Worm (Caenorhabditis elegans) whole organism, L4 larva: Measurements from ENCODE around the gene F56A8.9.
A peak's percentile ranks its signal among the peaks of the same experiment; 100 is the strongest.

Experiments
- F10B5.3 ChIP-seq: sonication (generic microtip); optimal IDR thresholded peaks from 2 replicates; lab custom pipeline; 2016; ENCODE audit warnings: mild to moderate bottlenecking, missing genetic modification characterization, missing compliant biosample characterization
- F26F4.8 ChIP-seq: fragments of 200-800 bp; sonication (Bioruptor generic); conservative IDR thresholded peaks from 2 replicates; pipeline ENCODE4 v1.3.6; 2022; ENCODE audit warnings: missing genetic modification characterization, missing compliant biosample characterization
- F44E2.7 ChIP-seq: fragments of 200-800 bp; sonication (Bioruptor generic); IDR thresholded peaks from 2 replicates; pipeline ENCODE4 v2.1.2; 2022; ENCODE audit warnings: missing genetic modification characterization, missing compliant biosample characterization
- F49E8.2 ChIP-seq: sonication (generic microtip); optimal IDR thresholded peaks from 2 replicates; lab custom pipeline; 2016; ENCODE audit warnings: missing compliant biosample characterization, mild to moderate bottlenecking, missing genetic modification characterization, borderline replicate concordance
- T26A8.4 ChIP-seq: fragments of 200-800 bp; sonication (Bioruptor generic); IDR thresholded peaks from 2 replicates; pipeline ENCODE4 v1.3.6; 2022; ENCODE audit warnings: missing genetic modification characterization, missing compliant biosample characterization
- Y5F2A.4 ChIP-seq: fragments of 200-800 bp; sonication (Bioruptor generic); optimal IDR thresholded peaks from 2 replicates; lab custom pipeline; 2018; ENCODE audit warnings: mild to moderate bottlenecking, missing genetic modification characterization, missing compliant biosample characterization
- aly-2 ChIP-seq: sonication (generic microtip); optimal IDR thresholded peaks from 2 replicates; lab custom pipeline; 2018; ENCODE audit warnings: missing biosample characterization, missing genetic modification characterization
- ama-1 ChIP-seq: fragments of 150-350 bp; optimal IDR thresholded peaks from 2 replicates; lab custom pipeline; 2014; ENCODE audit warnings: inconsistent platforms, mixed read lengths
- arid-1 ChIP-seq: fragments of 200-800 bp; sonication (Bioruptor generic); conservative IDR thresholded peaks from 2 replicates; pipeline ENCODE4 v1.3.6; 2022; ENCODE audit warnings: missing genetic modification reagents, missing genetic modification characterization, missing compliant biosample characterization
- attf-4 ChIP-seq: sonication (generic microtip); optimal IDR thresholded peaks from 3 replicates; lab custom pipeline; 2017; ENCODE audit warnings: missing biosample characterization, missing genetic modification characterization
- ceh-20 ChIP-seq: fragments of 200-800 bp; sonication (Bioruptor generic); IDR thresholded peaks from 2 replicates; pipeline ENCODE4 v1.3.6; 2022; ENCODE audit warnings: missing genetic modification reagents, missing genetic modification characterization, missing compliant biosample characterization
- ceh-32 ChIP-seq: sonication (generic microtip); optimal IDR thresholded peaks from 2 replicates; lab custom pipeline; 2016; ENCODE audit warnings: mild to moderate bottlenecking, missing genetic modification characterization, missing compliant biosample characterization; ENCODE audit not compliant: poor library complexity
- ceh-62 ChIP-seq: sonication (generic microtip); optimal IDR thresholded peaks from 2 replicates; lab custom pipeline; 2017; ENCODE audit warnings: missing biosample characterization, missing genetic modification characterization
- ctbp-1 ChIP-seq: fragments of 200-800 bp; sonication (Bioruptor generic); IDR thresholded peaks from 2 replicates; pipeline ENCODE4 v1.3.6; 2022; ENCODE audit warnings: missing genetic modification reagents, missing genetic modification characterization, missing compliant biosample characterization
- daf-16 ChIP-seq, 3 experiments: sonication (generic microtip); optimal IDR thresholded peaks; 2 replicates each; lab custom pipeline; 2016 to 2017; ENCODE audit warnings: missing genetic modification characterization in 3 of 3, missing genetic modification reagents in 3 of 3, mild to moderate bottlenecking in 2 of 3, missing compliant biosample characterization in 2 of 3, missing biosample characterization in 1 of 3, moderate library complexity in 1 of 3
- daf-8 ChIP-seq: fragments of 200-800 bp; sonication (Bioruptor generic); IDR thresholded peaks from 2 replicates; pipeline ENCODE4 v1.3.6; 2022; ENCODE audit warnings: missing genetic modification characterization, missing compliant biosample characterization
- dmd-6 ChIP-seq: fragments of 200-800 bp; sonication (Bioruptor generic); IDR thresholded peaks from 2 replicates; pipeline ENCODE4 v1.3.6; 2022; ENCODE audit warnings: missing genetic modification reagents, missing genetic modification characterization, missing compliant biosample characterization
- dmd-8 ChIP-seq: fragments of 200-800 bp; sonication (Bioruptor generic); IDR thresholded peaks from 2 replicates; pipeline ENCODE4 v1.3.6; 2022; ENCODE audit warnings: missing genetic modification characterization, missing compliant biosample characterization
- dmd-9 ChIP-seq: fragments of 200-800 bp; sonication (Bioruptor generic); IDR thresholded peaks from 2 replicates; pipeline ENCODE4 v1.3.6; 2022; ENCODE audit warnings: missing genetic modification reagents, missing genetic modification characterization, missing compliant biosample characterization
- duxl-1 ChIP-seq: sonication (generic microtip); optimal IDR thresholded peaks from 2 replicates; lab custom pipeline; 2016; ENCODE audit warnings: mild to moderate bottlenecking, missing genetic modification characterization, moderate library complexity, missing compliant biosample characterization; ENCODE audit not compliant: poor library complexity
- dve-1 ChIP-seq: sonication (generic microtip); optimal IDR thresholded peaks from 2 replicates; lab custom pipeline; 2017; ENCODE audit warnings: antibody characterized with exemption, mild to moderate bottlenecking, missing genetic modification characterization, missing compliant biosample characterization; ENCODE audit not compliant: insufficient read depth
- hif-1 ChIP-seq, 2 experiments: sonication (generic microtip); optimal IDR thresholded peaks; 2 replicates each; lab custom pipeline; 2016 to 2017; ENCODE audit warnings: missing compliant biosample characterization in 2 of 2, missing genetic modification characterization in 2 of 2, missing genetic modification reagents in 2 of 2, missing genotype in 2 of 2, mild to moderate bottlenecking in 1 of 2
- lim-7 ChIP-seq: fragments of 200-800 bp; sonication (Bioruptor generic); IDR thresholded peaks from 2 replicates; pipeline ENCODE4 v1.3.6; 2022; ENCODE audit warnings: missing genetic modification characterization, missing compliant biosample characterization
- lin-1 ChIP-seq: fragments of 200-800 bp; sonication (Bioruptor generic); IDR thresholded peaks from 2 replicates; pipeline ENCODE4 v1.3.6; 2022; ENCODE audit warnings: missing genetic modification reagents, missing genetic modification characterization, missing compliant biosample characterization
- lin-38 ChIP-seq: fragments of 200-800 bp; sonication (Bioruptor generic); IDR thresholded peaks from 2 replicates; pipeline ENCODE4 v1.3.6; 2022; ENCODE audit warnings: missing genetic modification reagents, missing genetic modification characterization, missing compliant biosample characterization
- lin-39 ChIP-seq: fragments of 150-350 bp; optimal IDR thresholded peaks from 2 replicates; lab custom pipeline; 2014; ENCODE audit warnings: missing biosample characterization, missing genetic modification reagents, missing genetic modification characterization
- madf-5 ChIP-seq, 2 experiments: fragments of 200-800 bp; sonication (Bioruptor generic); IDR thresholded peaks; 2 replicates each; pipeline ENCODE4 v1.3.6; 2022; ENCODE audit warnings: missing compliant biosample characterization in 2 of 2, missing genetic modification characterization in 2 of 2
- madf-9 ChIP-seq: fragments of 200-800 bp; sonication (Bioruptor generic); conservative IDR thresholded peaks from 2 replicates; pipeline ENCODE4 v1.3.6; 2022; ENCODE audit warnings: missing genetic modification reagents, missing genetic modification characterization, missing compliant biosample characterization
- mdl-1 ChIP-seq, 2 experiments: fragments of 150-350 bp in 1 of 2; sonication (generic microtip) in 1 of 2; optimal IDR thresholded peaks; 2 replicates each; lab custom pipeline; 2014 to 2017; ENCODE audit warnings: missing biosample characterization in 2 of 2, missing genetic modification characterization in 2 of 2
- mep-1 ChIP-seq: fragments of 150-350 bp; sonication (generic microtip); optimal IDR thresholded peaks from 3 replicates; lab custom pipeline; 2014; ENCODE audit warnings: missing biosample characterization, missing genetic modification characterization
- mxl-3 ChIP-seq: fragments of 200-800 bp; sonication (Bioruptor generic); optimal IDR thresholded peaks from 2 replicates; lab custom pipeline; 2018; ENCODE audit warnings: mild to moderate bottlenecking, missing genetic modification characterization, missing compliant biosample characterization
- nhr-102 ChIP-seq: sonication (generic microtip); optimal IDR thresholded peaks from 2 replicates; lab custom pipeline; 2016; ENCODE audit warnings: mild to moderate bottlenecking, missing genetic modification characterization, moderate library complexity, missing compliant biosample characterization
- nhr-11 ChIP-seq: fragments of 150-350 bp; optimal IDR thresholded peaks from 2 replicates; lab custom pipeline; 2014; ENCODE audit warnings: missing biosample characterization, missing genetic modification characterization
- nhr-41 ChIP-seq: fragments of 200-800 bp; sonication (Bioruptor generic); IDR thresholded peaks from 2 replicates; pipeline ENCODE4 v1.3.6; 2022; ENCODE audit warnings: missing genetic modification reagents, missing genetic modification characterization, missing compliant biosample characterization
- nhr-42 ChIP-seq: fragments of 200-800 bp; sonication (Bioruptor generic); IDR thresholded peaks from 2 replicates; pipeline ENCODE4 v1.3.6; 2022; ENCODE audit warnings: missing genetic modification characterization, missing compliant biosample characterization
- nhr-76 ChIP-seq: fragments of 150-350 bp; optimal IDR thresholded peaks from 2 replicates; lab custom pipeline; 2014; ENCODE audit warnings: missing biosample characterization, missing genetic modification characterization
- nhr-77 ChIP-seq: fragments of 150-350 bp; optimal IDR thresholded peaks from 2 replicates; lab custom pipeline; 2014; ENCODE audit warnings: missing biosample characterization, missing genetic modification characterization
- pha-4 ChIP-seq, 2 experiments: fragments of 150-350 bp in 1 of 2; fragments of 200-800 bp in 1 of 2; sonication (Bioruptor generic) in 1 of 2; IDR thresholded peaks in 1 of 2; optimal IDR thresholded peaks in 1 of 2; 2 replicates each; pipeline versions ENCODE4 v1.3.6 to Lab custom; 2014 to 2022; ENCODE audit warnings: missing genetic modification characterization in 2 of 2, missing genetic modification reagents in 2 of 2, missing biosample characterization in 1 of 2, missing compliant biosample characterization in 1 of 2
- saeg-2 ChIP-seq: fragments of 200-800 bp; sonication (Bioruptor generic); IDR thresholded peaks from 2 replicates; pipeline ENCODE4 v1.3.6; 2022; ENCODE audit warnings: missing genetic modification reagents, missing genetic modification characterization, missing compliant biosample characterization
- sdz-12 ChIP-seq: fragments of 200-800 bp; sonication (Bioruptor generic); optimal IDR thresholded peaks from 2 replicates; lab custom pipeline; 2018; ENCODE audit warnings: mild to moderate bottlenecking, missing genetic modification characterization, missing compliant biosample characterization
- set-16 ChIP-seq: fragments of 200-800 bp; sonication (Bioruptor generic); IDR thresholded peaks from 2 replicates; pipeline ENCODE4 v1.3.6; 2022; ENCODE audit warnings: missing genetic modification reagents, missing genetic modification characterization, missing compliant biosample characterization
- spr-1 ChIP-seq: sonication (generic microtip); optimal IDR thresholded peaks from 2 replicates; lab custom pipeline; 2016; ENCODE audit warnings: mild to moderate bottlenecking, missing genetic modification characterization, missing compliant biosample characterization
- tra-1 ChIP-seq: fragments of 200-800 bp; sonication (Bioruptor generic); IDR thresholded peaks from 2 replicates; pipeline ENCODE4 v1.3.6; 2022; ENCODE audit warnings: missing genetic modification reagents, missing genetic modification characterization, missing compliant biosample characterization
- unc-130 ChIP-seq: sonication (generic microtip); optimal IDR thresholded peaks from 2 replicates; lab custom pipeline; 2016; ENCODE audit warnings: missing genetic modification reagents, missing genetic modification characterization, missing compliant biosample characterization
- unc-39 ChIP-seq: sonication (generic microtip); optimal IDR thresholded peaks from 2 replicates; lab custom pipeline; 2017; ENCODE audit warnings: missing biosample characterization, missing genetic modification characterization
- unc-62 ChIP-seq, 3 experiments: fragments of 150-350 bp in 1 of 3; sonication (generic microtip); optimal IDR thresholded peaks in 2 of 3; peaks in 1 of 3; 1 replicate in 1 of 3; 2 replicates in 2 of 3; lab custom pipeline; 2014 to 2017; ENCODE audit warnings: missing biosample characterization in 3 of 3, missing genetic modification characterization in 3 of 3, missing genetic modification reagents in 3 of 3, missing genotype in 1 of 3
- vab-7 ChIP-seq: fragments of 200-800 bp; sonication (Bioruptor generic); IDR thresholded peaks from 2 replicates; pipeline ENCODE4 v1.3.6; 2022; ENCODE audit warnings: missing genetic modification reagents, missing genetic modification characterization, missing compliant biosample characterization
- ztf-7 ChIP-seq: fragments of 150-350 bp; optimal IDR thresholded peaks from 2 replicates; lab custom pipeline; 2014; ENCODE audit warnings: missing biosample characterization, missing genetic modification characterization

The F56A8.9 gene

ce11 chrIII:13225019-13225418 is 29.5 kb upstream of the F56A8.9 start (continued):
- TF ChIP-seq F49E8.2 (tag; lab: Kevin White, UChicago) (no peak), nhr-77 (tag; lab: Kevin White, UChicago) (no peak), dmd-6 (GFP tag; lab: Robert Waterston, UW) (no peak), T26A8.4 (peak; percentile 32; the same call in 1 of the 2 replicates), mdl-1 (tag; optimal IDR thresholded peaks at IDR 0.05; lab: Kevin White, UChicago) (no peak), unc-62 (GFP tag; optimal IDR thresholded peaks at IDR 0.05 in 1 of 2; lab: Kevin White, UChicago) (peak in 1 of 2 experiments; percentile 57), unc-62 (tag; optimal IDR thresholded peaks at IDR 0.05; lab: Kevin White, UChicago) (no peak), ama-1 (no peak), daf-8 (GFP tag; lab: Robert Waterston, UW) (no peak), sdz-12 (GFP tag; lab: Kevin White, UChicago) (no peak), set-16 (GFP tag; lab: Robert Waterston, UW) (peak; percentile 38; the same call in 1 of the 2 replicates), ceh-20 (GFP tag; lab: Robert Waterston, UW) (no peak), nhr-76 (no peak), ceh-62 (tag; lab: Kevin White, UChicago) (no peak), nhr-41 (0 out of 2 replicates have a peak, but pooled peaks have one; percentile 5), mxl-3 (no peak), unc-130 (GFP tag; lab: Kevin White, UChicago) (peak; percentile 9), madf-5 (GFP tag; IDR thresholded peaks at IDR 0.05; lab: Robert Waterston, UW) (0 out of 4 replicates have a peak, but pooled peaks of 1 of the 2 experiments have one; percentile 47), nhr-11 (tag; lab: Kevin White, UChicago) (no peak), ctbp-1 (0 out of 2 replicates have a peak, but pooled peaks have one; percentile 29), attf-4 (no peak), nhr-102 (tag; lab: Kevin White, UChicago) (no peak), madf-9 (GFP tag; lab: Robert Waterston, UW) (no peak), unc-39 (tag; lab: Kevin White, UChicago) (no peak), lin-39 (tag; lab: Kevin White, UChicago) (no peak), aly-2 (tag; lab: Kevin White, UChicago) (no peak), dmd-9 (GFP tag; lab: Robert Waterston, UW) (0 out of 2 replicates have a peak, but pooled peaks have one; percentile 46), hif-1 (tag; optimal IDR thresholded peaks at IDR 0.05; lab: Kevin White, UChicago) (no peak), Y5F2A.4 (peak; percentile 22), tra-1 (GFP tag; lab: Robert Waterston, UW) (peak; percentile 43; the same call in 1 of the 2 replicates), F26F4.8 (GFP tag; lab: Robert Waterston, UW) (no peak), ztf-7 (no peak), arid-1 (GFP tag; lab: Robert Waterston, UW) (0 out of 2 replicates have a peak, but pooled peaks have one; percentile 15), saeg-2 (GFP tag; lab: Robert Waterston, UW) (no peak), lin-1 (no peak), daf-16 (GFP tag; optimal IDR thresholded peaks at IDR 0.05; lab: Kevin White, UChicago) (peak in 1 of 2 experiments; percentile 6), daf-16 (tag; optimal IDR thresholded peaks at IDR 0.05; lab: Kevin White, UChicago) (peak; percentile 45), lin-38 (GFP tag; lab: Robert Waterston, UW) (no peak; the same call in 1 of the 2 replicates), lim-7 (GFP tag; lab: Robert Waterston, UW) (peak; percentile 75), F44E2.7 (GFP tag; lab: Robert Waterston, UW) (peak; percentile 22; the same call in 1 of the 2 replicates), pha-4 (GFP tag; IDR thresholded peaks at IDR 0.05; lab: Robert Waterston, UW) (no peak), pha-4 (tag; optimal IDR thresholded peaks at IDR 0.05; lab: Kevin White, UChicago) (no peak), ceh-32 (tag; lab: Kevin White, UChicago) (no peak), mep-1 (tag; lab: Kevin White, UChicago) (peak; percentile 48), F10B5.3 (tag; lab: Kevin White, UChicago) (no peak), duxl-1 (tag; lab: Kevin White, UChicago) (peak; percentile 78), dve-1 (tag; lab: Kevin White, UChicago) (no peak), vab-7 (GFP tag; lab: Robert Waterston, UW) (peak; percentile 52), spr-1 (no peak), nhr-42 (GFP tag; lab: Robert Waterston, UW) (0 out of 2 replicates have a peak, but pooled peaks have one; percentile 34), dmd-8 (GFP tag; lab: Robert Waterston, UW) (0 out of 2 replicates have a peak, but pooled peaks have one; percentile 27)
